Fruit fly (Drosophila melanogaster): ENCODE results near the gene CG8136.

DNA sequence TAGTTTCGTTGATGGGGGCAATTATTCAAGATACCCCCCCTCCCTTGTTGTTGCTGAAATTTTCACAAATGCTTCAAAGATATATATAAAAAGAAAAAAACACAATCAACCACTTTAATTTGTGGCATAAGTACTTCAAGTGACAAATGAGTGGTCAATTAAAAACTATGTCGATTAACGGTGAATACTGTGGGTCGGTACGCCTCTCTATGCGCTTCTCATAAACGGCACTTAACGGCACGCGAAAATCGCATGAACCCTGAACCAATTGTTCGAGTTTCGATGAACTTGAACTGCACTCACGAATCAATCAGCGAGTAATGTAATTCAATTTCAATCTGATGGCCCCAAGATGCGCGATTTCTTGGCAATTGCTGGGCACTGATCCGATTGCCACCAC is 18.9 kb downstream of the CG8136 start:
- TF ChIP-seq CG15336 (GFP tag; IDR thresholded peaks at IDR 0.05) (no peak), CG6276 (GFP tag; optimal IDR thresholded peaks at IDR 0.05) (no peak), CG4318 (GFP tag; optimal IDR thresholded peaks at IDR 0.05) (no peak), Lpt (GFP tag; optimal IDR thresholded peaks at IDR 0.05) (no peak), Eip75B (GFP tag; optimal IDR thresholded peaks at IDR 0.05) (no peak), CG6854 (GFP tag; optimal IDR thresholded peaks at IDR 0.05) (no peak), ss (GFP tag; optimal IDR thresholded peaks at IDR 0.05) (no peak), topi (GFP tag; optimal IDR thresholded peaks at IDR 0.05) (no peak), lz (GFP tag; optimal IDR thresholded peaks at IDR 0.05) (no peak), Hr39 (GFP tag; optimal IDR thresholded peaks at IDR 0.05) (no peak), dac (GFP tag; optimal IDR thresholded peaks at IDR 0.05) (no peak)
